Worm (Caenorhabditis elegans) whole organism, L2 larva: ENCODE data around the gene F35D2.3.

ENCODE experiments used
- C34F6.9 ChIP-seq: fragments of 150-350 bp; optimal IDR thresholded peaks from 2 replicates; lab custom pipeline; 2014; ENCODE audit warnings: missing biosample characterization, missing genetic modification characterization
- alr-1 ChIP-seq: fragments of 150-350 bp; optimal IDR thresholded peaks from 2 replicates; lab custom pipeline; 2014; ENCODE audit warnings: missing biosample characterization, missing genetic modification characterization
- aly-2 ChIP-seq: fragments of 150-350 bp; optimal IDR thresholded peaks from 2 replicates; lab custom pipeline; 2014; ENCODE audit warnings: missing biosample characterization, missing genetic modification characterization
- ama-1 ChIP-seq: fragments of 150-350 bp; optimal IDR thresholded peaks from 2 replicates; lab custom pipeline; 2018; ENCODE audit warnings: inconsistent platforms
- crh-2 ChIP-seq: sonication (generic microtip); optimal IDR thresholded peaks from 2 replicates; lab custom pipeline; 2017; ENCODE audit warnings: missing biosample characterization, missing genetic modification characterization
- elt-1 ChIP-seq: fragments of 150-350 bp; optimal IDR thresholded peaks from 2 replicates; lab custom pipeline; 2014; ENCODE audit warnings: missing biosample characterization, missing genetic modification characterization
- fos-1 ChIP-seq: fragments of 150-350 bp; optimal IDR thresholded peaks from 2 replicates; lab custom pipeline; 2014; ENCODE audit warnings: missing biosample characterization, missing genetic modification characterization
- lin-13 ChIP-seq: fragments of 150-350 bp; optimal IDR thresholded peaks from 2 replicates; lab custom pipeline; 2014; ENCODE audit warnings: missing biosample characterization, missing genetic modification reagents, missing genetic modification characterization
- lsy-2 ChIP-seq, 2 experiments: fragments of 150-350 bp in 1 of 2; sonication (generic microtip) in 1 of 2; optimal IDR thresholded peaks; 2 replicates each; lab custom pipeline; 2014 to 2017; ENCODE audit warnings: missing biosample characterization in 2 of 2, missing genetic modification characterization in 2 of 2
- nhr-237 ChIP-seq: fragments of 150-350 bp; optimal IDR thresholded peaks from 2 replicates; lab custom pipeline; 2014; ENCODE audit warnings: missing biosample characterization, missing genetic modification characterization
- skn-1 ChIP-seq: sonication (generic microtip); optimal IDR thresholded peaks from 2 replicates; lab custom pipeline; 2017; ENCODE audit warnings: missing biosample characterization, missing genetic modification characterization
- snpc-4 ChIP-seq: fragments of 150-350 bp; optimal IDR thresholded peaks from 2 replicates; lab custom pipeline; 2014; ENCODE audit warnings: missing biosample characterization, missing genetic modification characterization
- unc-55 ChIP-seq: fragments of 150-350 bp; sonication (generic microtip); optimal IDR thresholded peaks from 3 replicates; lab custom pipeline; 2014; ENCODE audit warnings: missing biosample characterization, missing genetic modification reagents, missing genetic modification characterization
- ztf-11 ChIP-seq: sonication (generic microtip); optimal IDR thresholded peaks from 2 replicates; lab custom pipeline; 2017; ENCODE audit warnings: missing biosample characterization, missing genetic modification characterization

- TF ChIP-seq fos-1 (tag; lab: Kevin White, UChicago) (no peak), nhr-237 (tag; lab: Kevin White, UChicago) (no peak), unc-55 (GFP tag; lab: Kevin White, UChicago) (no peak), alr-1 (no peak), ama-1 (lab: Kevin White, UChicago) (no peak), C34F6.9 (tag; lab: Kevin White, UChicago) (no peak), crh-2 (no peak), snpc-4 (tag; lab: Kevin White, UChicago) (no peak), lin-13 (GFP tag; lab: Kevin White, UChicago) (no peak), elt-1 (tag; lab: Kevin White, UChicago) (no peak), skn-1 (tag; lab: Kevin White, UChicago) (no peak), ztf-11 (tag; lab: Kevin White, UChicago) (no peak), lsy-2 (tag; optimal IDR thresholded peaks at IDR 0.05; lab: Kevin White, UChicago) (no peak), aly-2 (tag; lab: Kevin White, UChicago) (no peak)
These were observed 7.0 kb downstream of the F35D2.3 start, which contains the start of gene F35D2.6 for ce11 chrII:7577412-7577811.
